Worm (Caenorhabditis elegans) whole organism, mixed stage, embryonic: ENCODE results near the gene F54D5.15.

Source experiments
- ces-1 ChIP-seq: fragments of 150-350 bp; optimal IDR thresholded peaks from 2 replicates; lab custom pipeline; 2014; ENCODE audit warnings: missing biosample characterization, missing genetic modification reagents, missing genetic modification characterization
- elt-1 ChIP-seq: sonication (generic microtip); optimal IDR thresholded peaks from 2 replicates; lab custom pipeline; 2017; ENCODE audit warnings: missing genetic modification characterization, mild to moderate bottlenecking, missing compliant biosample characterization, antibody characterized with exemption, moderate library complexity, borderline replicate concordance; ENCODE audit not compliant: insufficient read depth
- elt-3 ChIP-seq: fragments of 150-350 bp; optimal IDR thresholded peaks from 2 replicates; lab custom pipeline; 2014; ENCODE audit warnings: missing biosample characterization, missing genetic modification characterization
- lsy-2 ChIP-seq: fragments of 150-350 bp; optimal IDR thresholded peaks from 2 replicates; lab custom pipeline; 2014; ENCODE audit warnings: missing biosample characterization, missing genetic modification characterization
- mab-5 ChIP-seq: fragments of 150-350 bp; optimal IDR thresholded peaks from 2 replicates; lab custom pipeline; 2014; ENCODE audit warnings: missing biosample characterization, missing genetic modification characterization
- mep-1 ChIP-seq: fragments of 150-350 bp; optimal IDR thresholded peaks from 2 replicates; lab custom pipeline; 2017; ENCODE audit warnings: missing biosample characterization, missing genetic modification reagents, missing genetic modification characterization, inconsistent platforms
- mls-2 ChIP-seq: sonication (generic microtip); optimal IDR thresholded peaks from 2 replicates; lab custom pipeline; 2016; ENCODE audit warnings: mild to moderate bottlenecking, missing genetic modification characterization, moderate library complexity, missing compliant biosample characterization
- nhr-28 ChIP-seq: fragments of 150-350 bp; optimal IDR thresholded peaks from 2 replicates; lab custom pipeline; 2014; ENCODE audit warnings: missing biosample characterization, missing genetic modification characterization
- sem-2 ChIP-seq: fragments of 200-800 bp; sonication (Bioruptor generic); optimal IDR thresholded peaks from 2 replicates; lab custom pipeline; 2018; ENCODE audit warnings: mild to moderate bottlenecking, missing genetic modification characterization, missing compliant biosample characterization
- unc-120 ChIP-seq: sonication (generic microtip); optimal IDR thresholded peaks from 2 replicates; lab custom pipeline; 2017; ENCODE audit warnings: missing genetic modification characterization, missing compliant biosample characterization; ENCODE audit not compliant: poor library complexity, severe bottlenecking
- unc-62 ChIP-seq: fragments of 150-350 bp; optimal IDR thresholded peaks from 2 replicates; lab custom pipeline; 2014; ENCODE audit warnings: missing biosample characterization, missing genetic modification reagents, missing genetic modification characterization
- ztf-11 ChIP-seq: fragments of 150-350 bp; optimal IDR thresholded peaks from 2 replicates; lab custom pipeline; 2014; ENCODE audit warnings: missing biosample characterization, missing genetic modification characterization

DNA sequence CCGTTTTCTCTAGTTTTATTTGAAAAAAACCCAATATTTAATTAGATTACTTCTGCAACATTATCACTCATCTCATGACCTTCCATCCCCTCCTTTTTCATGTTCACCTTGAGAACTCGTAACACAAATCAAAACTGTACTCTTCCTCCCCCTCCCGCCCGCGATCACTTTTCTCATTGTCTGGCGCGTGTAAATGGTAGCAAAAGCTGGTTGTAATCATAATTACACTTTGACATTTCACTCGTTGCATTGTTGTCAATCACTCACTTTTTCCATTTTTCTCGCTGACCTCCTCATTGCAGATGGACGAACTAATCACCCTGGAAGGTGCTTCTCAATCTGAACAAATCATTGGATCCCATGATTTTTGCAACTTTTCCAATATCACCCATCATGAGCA, 53.7 kb downstream of the F54D5.15 start, which contains the start of gene npr-41:
- TF ChIP-seq unc-120 (tag; lab: Kevin White, UChicago): no peak
- TF ChIP-seq mls-2 (tag; lab: Kevin White, UChicago): no peak
- no peak for TF ChIP-seq lsy-2 (tag; lab: Kevin White, UChicago)
- no peak for TF ChIP-seq ztf-11 (tag; lab: Kevin White, UChicago)
- TF ChIP-seq sem-2 (GFP tag; lab: Kevin White, UChicago): no peak
- TF ChIP-seq ces-1 (GFP tag; lab: Kevin White, UChicago): no peak
- TF ChIP-seq nhr-28 (tag; lab: Kevin White, UChicago): no peak
- no peak for TF ChIP-seq elt-3 (tag; lab: Kevin White, UChicago)
- no peak for TF ChIP-seq elt-1 (tag; lab: Kevin White, UChicago)
- TF ChIP-seq mep-1 (tag; lab: Kevin White, UChicago): no peak
- no peak for TF ChIP-seq unc-62 (GFP tag; lab: Kevin White, UChicago)
- no peak for TF ChIP-seq mab-5
